Worm (Caenorhabditis elegans) whole organism, L3 larva: ENCODE results near the gene srz-56.

ENCODE experiments used
- ceh-82 ChIP-seq: fragments of 150-350 bp; optimal IDR thresholded peaks from 2 replicates; lab custom pipeline; 2014; ENCODE audit warnings: missing biosample characterization, missing genetic modification characterization
- elt-1 ChIP-seq: fragments of 150-350 bp; optimal IDR thresholded peaks from 2 replicates; lab custom pipeline; 2014; ENCODE audit warnings: missing biosample characterization, missing genetic modification characterization
- elt-2 ChIP-seq: sonication (generic microtip); optimal IDR thresholded peaks from 2 replicates; lab custom pipeline; 2016; ENCODE audit warnings: missing genetic modification reagents, mild to moderate bottlenecking, missing genetic modification characterization, missing compliant biosample characterization
- elt-3 ChIP-seq, 3 experiments: fragments of 150-350 bp in 1 of 3; sonication (generic microtip) in 2 of 3; optimal IDR thresholded peaks; 2 replicates in 2 of 3; 4 replicates in 1 of 3; lab custom pipeline; 2014 to 2017; ENCODE audit warnings: missing biosample characterization in 3 of 3, missing genetic modification characterization in 3 of 3
- eor-1 ChIP-seq, 2 experiments: fragments of 150-350 bp; optimal IDR thresholded peaks; 2 replicates each; lab custom pipeline; 2014 to 2018; ENCODE audit warnings: missing biosample characterization in 2 of 2, missing genetic modification characterization in 2 of 2
- nhr-23 ChIP-seq: fragments of 150-350 bp; optimal IDR thresholded peaks from 2 replicates; lab custom pipeline; 2014; ENCODE audit warnings: missing biosample characterization, missing genetic modification reagents, missing genetic modification characterization
- snpc-4 ChIP-seq: fragments of 150-350 bp; optimal IDR thresholded peaks from 2 replicates; lab custom pipeline; 2014; ENCODE audit warnings: missing biosample characterization, missing genetic modification characterization
- tbx-2 ChIP-seq: sonication (generic microtip); optimal IDR thresholded peaks from 2 replicates; lab custom pipeline; 2016; ENCODE audit warnings: mild to moderate bottlenecking, missing genetic modification characterization, missing compliant biosample characterization
- unc-62 ChIP-seq: fragments of 150-350 bp; sonication (generic microtip); optimal IDR thresholded peaks from 4 replicates; lab custom pipeline; 2014; ENCODE audit warnings: missing biosample characterization, missing genetic modification reagents, missing genetic modification characterization
- ztf-11 ChIP-seq: fragments of 150-350 bp; optimal IDR thresholded peaks from 2 replicates; lab custom pipeline; 2014; ENCODE audit warnings: missing biosample characterization, missing genetic modification characterization

ce11 chrIII:2212343-2212742 is 28.2 kb upstream of the srz-56 start:
- TF ChIP-seq eor-1 (tag; optimal IDR thresholded peaks at IDR 0.05; lab: Kevin White, UChicago), result no peak
- no peak for TF ChIP-seq elt-3 (tag; optimal IDR thresholded peaks at IDR 0.05; lab: Kevin White, UChicago)
- TF ChIP-seq ztf-11, result no peak
- no peak for TF ChIP-seq tbx-2
- TF ChIP-seq elt-1, result no peak
- TF ChIP-seq nhr-23 (tag; lab: Kevin White, UChicago), result no peak
- peak; percentile 70 for TF ChIP-seq elt-2
- TF ChIP-seq snpc-4 (tag; lab: Kevin White, UChicago), result no peak
- no peak for TF ChIP-seq ceh-82 (tag; lab: Kevin White, UChicago)
- TF ChIP-seq unc-62 (GFP tag; lab: Kevin White, UChicago), result no peak
